Worm (Caenorhabditis elegans) whole organism, L1 larva: ENCODE measurements around the gene glb-20.

Experiments used
- C04F5.9 ChIP-seq: sonication (generic microtip); optimal IDR thresholded peaks from 2 replicates; lab custom pipeline; 2016; ENCODE audit warnings: missing genetic modification characterization, missing compliant biosample characterization
- aly-2 ChIP-seq: fragments of 150-350 bp; optimal IDR thresholded peaks from 2 replicates; lab custom pipeline; 2014; ENCODE audit warnings: missing biosample characterization, missing genetic modification characterization
- ama-1 ChIP-seq: fragments of 150-350 bp; optimal IDR thresholded peaks from 2 replicates; lab custom pipeline; 2014
- ceh-63 ChIP-seq: fragments of 200-800 bp; sonication (Bioruptor generic); optimal IDR thresholded peaks from 2 replicates; lab custom pipeline; 2018; ENCODE audit warnings: mild to moderate bottlenecking, missing genetic modification characterization, missing compliant biosample characterization
- ceh-8 ChIP-seq: fragments of 200-800 bp; sonication (Bioruptor generic); optimal IDR thresholded peaks from 2 replicates; lab custom pipeline; 2018; ENCODE audit warnings: mild to moderate bottlenecking, missing genetic modification characterization, moderate library complexity, missing compliant biosample characterization
- ceh-82 ChIP-seq, 3 experiments: fragments of 150-350 bp in 1 of 3; sonication (generic microtip) in 2 of 3; optimal IDR thresholded peaks; 2 replicates each; lab custom pipeline; 2014 to 2017; ENCODE audit warnings: missing biosample characterization in 3 of 3, missing genetic modification characterization in 3 of 3
- dpl-1 ChIP-seq, 3 experiments: fragments of 150-350 bp in 2 of 3; sonication (generic microtip) in 1 of 3; optimal IDR thresholded peaks; 2 replicates each; lab custom pipeline; 2014 to 2017; ENCODE audit warnings: missing biosample characterization in 3 of 3, missing genetic modification characterization in 3 of 3, missing genetic modification reagents in 3 of 3
- efl-3 ChIP-seq: fragments of 200-800 bp; sonication (Bioruptor generic); optimal IDR thresholded peaks from 2 replicates; lab custom pipeline; 2018; ENCODE audit warnings: mild to moderate bottlenecking, missing genetic modification characterization, missing compliant biosample characterization
- egl-13 ChIP-seq: sonication (generic microtip); optimal IDR thresholded peaks from 2 replicates; lab custom pipeline; 2016; ENCODE audit warnings: missing genotype, missing genetic modification reagents, missing genetic modification characterization, missing compliant biosample characterization
- ets-5 ChIP-seq: fragments of 200-800 bp; sonication (Bioruptor generic); IDR thresholded peaks from 2 replicates; pipeline ENCODE4 v1.3.6; 2022; ENCODE audit warnings: missing genetic modification characterization, missing compliant biosample characterization
- fkh-10 ChIP-seq: sonication (generic microtip); optimal IDR thresholded peaks from 2 replicates; lab custom pipeline; 2017; ENCODE audit warnings: missing biosample characterization, missing genetic modification reagents, missing genetic modification characterization
- fkh-4 ChIP-seq: sonication (generic microtip); optimal IDR thresholded peaks from 2 replicates; lab custom pipeline; 2016; ENCODE audit warnings: missing compliant biosample characterization, missing genetic modification characterization, borderline replicate concordance
- fkh-8 ChIP-seq: sonication (generic microtip); optimal IDR thresholded peaks from 2 replicates; lab custom pipeline; 2016; ENCODE audit warnings: mild to moderate bottlenecking, missing genetic modification characterization, missing compliant biosample characterization
- fos-1 ChIP-seq: fragments of 150-350 bp; optimal IDR thresholded peaks from 2 replicates; lab custom pipeline; 2014; ENCODE audit warnings: missing biosample characterization, missing genetic modification characterization
- grh-1 ChIP-seq: fragments of 200-800 bp; sonication (Bioruptor generic); IDR thresholded peaks from 2 replicates; pipeline ENCODE4 v1.3.6; 2022; ENCODE audit warnings: missing genetic modification reagents, missing genetic modification characterization, missing compliant biosample characterization
- jun-1 ChIP-seq: fragments of 150-350 bp; optimal IDR thresholded peaks from 2 replicates; lab custom pipeline; 2014; ENCODE audit warnings: missing biosample characterization, missing genetic modification reagents, missing genetic modification characterization
- lin-14 ChIP-seq: fragments of 200-800 bp; sonication (Bioruptor generic); optimal IDR thresholded peaks from 2 replicates; lab custom pipeline; 2018; ENCODE audit warnings: mild to moderate bottlenecking, missing genetic modification characterization, moderate library complexity, missing compliant biosample characterization
- lin-15B ChIP-seq: fragments of 150-350 bp; sonication (generic microtip); optimal IDR thresholded peaks from 3 replicates; lab custom pipeline; 2014; ENCODE audit warnings: missing biosample characterization, missing genetic modification characterization
- lin-39 ChIP-seq: fragments of 150-350 bp; optimal IDR thresholded peaks from 2 replicates; lab custom pipeline; 2014; ENCODE audit warnings: missing biosample characterization, missing genetic modification reagents, missing genetic modification characterization
- lir-3 ChIP-seq: sonication (generic microtip); optimal IDR thresholded peaks from 2 replicates; lab custom pipeline; 2016; ENCODE audit warnings: mild to moderate bottlenecking, missing genetic modification characterization, moderate library complexity, missing compliant biosample characterization; ENCODE audit not compliant: poor library complexity
- mdl-1 ChIP-seq, 2 experiments: fragments of 150-350 bp; optimal IDR thresholded peaks; 2 replicates each; lab custom pipeline; 2014 to 2017; ENCODE audit warnings: missing biosample characterization in 2 of 2, missing genetic modification characterization in 2 of 2, inconsistent platforms in 1 of 2
- mep-1 ChIP-seq: fragments of 150-350 bp; optimal IDR thresholded peaks from 2 replicates; lab custom pipeline; 2014; ENCODE audit warnings: missing biosample characterization, missing genetic modification characterization
- nhr-11 ChIP-seq: fragments of 150-350 bp; optimal IDR thresholded peaks from 2 replicates; lab custom pipeline; 2014; ENCODE audit warnings: missing biosample characterization, missing genetic modification characterization
- nhr-12 ChIP-seq: sonication (generic microtip); optimal IDR thresholded peaks from 2 replicates; lab custom pipeline; 2017; ENCODE audit warnings: missing biosample characterization, missing genetic modification characterization
- nhr-76 ChIP-seq: sonication (generic microtip); optimal IDR thresholded peaks from 2 replicates; lab custom pipeline; 2017; ENCODE audit warnings: missing biosample characterization, missing genetic modification characterization
- nhr-84 ChIP-seq: sonication (generic microtip); optimal IDR thresholded peaks from 2 replicates; lab custom pipeline; 2017; ENCODE audit warnings: missing biosample characterization, missing genetic modification characterization
- nhr-85 ChIP-seq: sonication (generic microtip); peaks from one replicate; lab custom pipeline; 2016; ENCODE audit warnings: missing genetic modification characterization, inconsistent platforms, missing compliant biosample characterization
- nhr-90 ChIP-seq: sonication (generic microtip); optimal IDR thresholded peaks from 2 replicates; lab custom pipeline; 2016; ENCODE audit warnings: mild to moderate bottlenecking, missing genetic modification characterization, missing compliant biosample characterization; ENCODE audit not compliant: poor library complexity
- rnt-1 ChIP-seq: sonication (generic microtip); optimal IDR thresholded peaks from 2 replicates; lab custom pipeline; 2016; ENCODE audit warnings: mild to moderate bottlenecking, missing genetic modification characterization, moderate library complexity, missing compliant biosample characterization
- skn-1 ChIP-seq: fragments of 150-350 bp; optimal IDR thresholded peaks from 2 replicates; lab custom pipeline; 2014; ENCODE audit warnings: missing biosample characterization, missing genetic modification characterization
- snu-23 ChIP-seq: sonication (generic microtip); optimal IDR thresholded peaks from 2 replicates; lab custom pipeline; 2016; ENCODE audit warnings: missing genetic modification characterization, missing compliant biosample characterization
- sup-37 ChIP-seq: fragments of 200-800 bp; sonication (Bioruptor generic); optimal IDR thresholded peaks from 2 replicates; lab custom pipeline; 2018; ENCODE audit warnings: mild to moderate bottlenecking, missing genetic modification characterization, missing compliant biosample characterization
- swsn-7 ChIP-seq: sonication (generic microtip); optimal IDR thresholded peaks from 2 replicates; lab custom pipeline; 2016; ENCODE audit warnings: missing genetic modification characterization, missing compliant biosample characterization
- unc-130 ChIP-seq: fragments of 150-350 bp; optimal IDR thresholded peaks from 2 replicates; lab custom pipeline; 2017; ENCODE audit warnings: missing biosample characterization, missing genetic modification characterization, inconsistent platforms
- unc-86 ChIP-seq: sonication (generic microtip); optimal IDR thresholded peaks from 2 replicates; lab custom pipeline; 2016; ENCODE audit warnings: missing genetic modification characterization, missing compliant biosample characterization
- unc-98 ChIP-seq: fragments of 200-800 bp; sonication (Bioruptor generic); IDR thresholded peaks from 2 replicates; pipeline ENCODE4 v1.3.6; 2022; ENCODE audit warnings: missing genetic modification characterization, missing compliant biosample characterization
- ztf-4 ChIP-seq: fragments of 150-350 bp; optimal IDR thresholded peaks from 2 replicates; lab custom pipeline; 2014; ENCODE audit warnings: missing biosample characterization, missing genetic modification characterization

Gene glb-20

DNA sequence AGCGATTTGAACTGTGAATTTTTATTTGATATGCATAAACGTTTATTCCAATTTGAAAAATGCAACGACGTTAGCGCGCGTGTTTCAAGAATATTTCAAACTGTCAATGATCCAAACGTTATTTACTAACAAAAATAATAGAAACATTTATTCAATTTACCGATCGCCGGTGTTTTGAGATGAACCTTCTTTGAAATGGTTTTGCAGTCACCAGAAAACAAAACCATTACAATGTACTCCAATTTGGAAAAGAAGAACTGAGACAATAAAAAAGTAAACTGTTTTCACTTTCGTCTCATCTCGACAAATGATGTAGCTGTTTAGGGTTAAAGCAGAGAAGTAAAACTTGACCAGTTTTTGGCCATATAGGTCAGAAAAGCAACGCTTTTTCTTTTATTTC lies 48.7 kb downstream of the glb-20 start, which contains the start of gene H06A10.1:
Gene H06A10.1, plus strand, starts transcription at position 301 of the 400 bp plus-strand sequence.
- TF ChIP-seq rnt-1 (tag; lab: Kevin White, UChicago) (no peak), fkh-4 (tag; lab: Kevin White, UChicago) (no peak), unc-86 (tag; lab: Kevin White, UChicago) (no peak), ceh-63 (GFP tag; lab: Kevin White, UChicago) (no peak), dpl-1 (GFP tag; optimal IDR thresholded peaks at IDR 0.05; lab: Kevin White, UChicago) (no peak), egl-13 (tag; lab: Kevin White, UChicago) (no peak), ztf-4 (tag; lab: Kevin White, UChicago) (no peak), lir-3 (tag; lab: Kevin White, UChicago) (no peak), unc-130 (no peak), nhr-84 (no peak), skn-1 (tag; lab: Kevin White, UChicago) (no peak), nhr-76 (tag; lab: Kevin White, UChicago) (no peak), ceh-8 (no peak), efl-3 (GFP tag; lab: Kevin White, UChicago) (no peak), C04F5.9 (no peak), nhr-12 (tag; lab: Kevin White, UChicago) (no peak), aly-2 (tag; lab: Kevin White, UChicago) (no peak)

DNA sequence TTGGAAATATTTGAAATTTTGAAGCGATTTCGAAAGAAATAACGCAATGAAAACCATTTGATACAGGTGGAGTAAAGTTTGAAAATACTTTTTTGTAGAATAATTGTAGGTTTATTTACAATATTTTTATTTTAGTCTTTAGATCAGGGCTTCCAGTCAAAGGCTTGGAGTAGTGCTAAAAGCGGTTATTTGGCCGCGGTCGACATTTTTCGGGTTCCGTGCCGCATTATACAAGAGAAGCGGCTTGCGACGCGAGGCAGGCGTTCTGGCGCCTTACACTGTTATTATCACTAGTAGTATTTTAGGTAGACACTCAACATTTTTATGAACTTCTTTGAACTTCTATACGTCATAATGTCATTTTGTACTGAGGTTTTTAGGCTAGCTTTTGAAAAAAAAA lies 49.5 kb downstream of the glb-20 start:
- TF ChIP-seq unc-98 (no peak), lin-39 (tag; lab: Kevin White, UChicago) (no peak), nhr-11 (tag; lab: Kevin White, UChicago) (no peak), ama-1 (no peak), fkh-8 (tag; lab: Kevin White, UChicago) (no peak), nhr-90 (tag; lab: Kevin White, UChicago) (no peak), skn-1 (tag; lab: Kevin White, UChicago) (no peak), mdl-1 (tag; optimal IDR thresholded peaks at IDR 0.05; lab: Kevin White, UChicago) (no peak), lir-3 (tag; lab: Kevin White, UChicago) (no peak)
- TF ChIP-seq, all 84 proteins: peak for 0

ce11 chrX:13506043-13506442 lies 49.9 kb downstream of the glb-20 start:
- TF ChIP-seq ets-5 (no peak), ceh-82 (tag; optimal IDR thresholded peaks at IDR 0.05; lab: Kevin White, UChicago) (peak in 1 of 3 experiments; percentile 26), swsn-7 (tag; lab: Kevin White, UChicago) (no peak), ceh-63 (GFP tag; lab: Kevin White, UChicago) (peak; percentile 56), lin-14 (GFP tag; lab: Kevin White, UChicago) (peak; percentile 33)

ce11 chrX:13505201-13505600 lies 50.8 kb downstream of the glb-20 start:
- TF ChIP-seq grh-1 (GFP tag; lab: Robert Waterston, UW) (no peak), snu-23 (GFP tag; lab: Kevin White, UChicago) (no peak), fos-1 (no peak), mep-1 (tag; lab: Kevin White, UChicago) (no peak), fkh-10 (GFP tag; lab: Kevin White, UChicago) (peak; percentile 70), C04F5.9 (no peak), mdl-1 (tag; optimal IDR thresholded peaks at IDR 0.05; lab: Kevin White, UChicago) (no peak), sup-37 (GFP tag; lab: Kevin White, UChicago) (no peak), unc-98 (no peak), jun-1 (no peak), lin-14 (GFP tag; lab: Kevin White, UChicago) (peak; percentile 5), lin-15B (no peak), nhr-76 (tag; lab: Kevin White, UChicago) (no peak), nhr-85 (no peak)
